Worm (Caenorhabditis elegans) whole organism, L4 larva: ENCODE measurements around the gene F43G6.17.

ENCODE experiments used
- F10B5.3 ChIP-seq: sonication (generic microtip); optimal IDR thresholded peaks from 2 replicates; lab custom pipeline; 2016; ENCODE audit warnings: mild to moderate bottlenecking, missing genetic modification characterization, missing compliant biosample characterization
- R02D3.7 ChIP-seq: fragments of 150-350 bp; sonication (generic microtip); optimal IDR thresholded peaks from 3 replicates; lab custom pipeline; 2014; ENCODE audit warnings: missing biosample characterization, missing genetic modification characterization
- T26A8.4 ChIP-seq: fragments of 200-800 bp; sonication (Bioruptor generic); IDR thresholded peaks from 2 replicates; pipeline ENCODE4 v1.3.6; 2022; ENCODE audit warnings: missing genetic modification characterization, missing compliant biosample characterization
- Y48G9A.11 ChIP-seq: fragments of 200-800 bp; sonication (Bioruptor generic); IDR thresholded peaks from 2 replicates; pipeline ENCODE4 v1.3.6; 2022; ENCODE audit warnings: missing genetic modification reagents, missing genetic modification characterization, missing compliant biosample characterization
- Y75B8A.6 ChIP-seq: fragments of 200-800 bp; sonication (Bioruptor generic); IDR thresholded peaks from 2 replicates; pipeline ENCODE4 v1.3.6; 2022; ENCODE audit warnings: missing genetic modification reagents, missing genetic modification characterization, missing compliant biosample characterization
- aha-1 ChIP-seq: fragments of 150-350 bp; peaks from one replicate; lab custom pipeline; 2014; ENCODE audit warnings: missing biosample characterization, missing genetic modification characterization
- ama-1 ChIP-seq: fragments of 150-350 bp; optimal IDR thresholded peaks from 2 replicates; lab custom pipeline; 2014; ENCODE audit warnings: inconsistent platforms, mixed read lengths
- ceh-44 ChIP-seq: fragments of 200-800 bp; sonication (Bioruptor generic); IDR thresholded peaks from 2 replicates; pipeline ENCODE4 v1.3.6; 2022; ENCODE audit warnings: missing genetic modification reagents, missing genetic modification characterization, missing compliant biosample characterization
- ceh-62 ChIP-seq: sonication (generic microtip); optimal IDR thresholded peaks from 2 replicates; lab custom pipeline; 2017; ENCODE audit warnings: missing biosample characterization, missing genetic modification characterization
- ceh-82 ChIP-seq: sonication (generic microtip); optimal IDR thresholded peaks from 2 replicates; lab custom pipeline; 2017; ENCODE audit warnings: missing biosample characterization, missing genetic modification characterization
- daf-16 ChIP-seq, 3 experiments: sonication (generic microtip); optimal IDR thresholded peaks; 2 replicates each; lab custom pipeline; 2016 to 2017; ENCODE audit warnings: missing genetic modification characterization in 3 of 3, missing genetic modification reagents in 3 of 3, mild to moderate bottlenecking in 2 of 3, missing compliant biosample characterization in 2 of 3, missing biosample characterization in 1 of 3, moderate library complexity in 1 of 3
- daf-19 ChIP-seq: fragments of 200-800 bp; sonication (Bioruptor generic); conservative IDR thresholded peaks from 2 replicates; pipeline ENCODE4 v1.3.6; 2022; ENCODE audit warnings: missing genetic modification characterization, missing compliant biosample characterization
- daf-8 ChIP-seq: fragments of 200-800 bp; sonication (Bioruptor generic); IDR thresholded peaks from 2 replicates; pipeline ENCODE4 v1.3.6; 2022; ENCODE audit warnings: missing genetic modification characterization, missing compliant biosample characterization
- dmd-6 ChIP-seq: fragments of 200-800 bp; sonication (Bioruptor generic); IDR thresholded peaks from 2 replicates; pipeline ENCODE4 v1.3.6; 2022; ENCODE audit warnings: missing genetic modification reagents, missing genetic modification characterization, missing compliant biosample characterization
- dpl-1 ChIP-seq: fragments of 150-350 bp; optimal IDR thresholded peaks from 2 replicates; lab custom pipeline; 2014; ENCODE audit warnings: missing biosample characterization, missing genetic modification reagents, missing genetic modification characterization
- duxl-1 ChIP-seq: sonication (generic microtip); optimal IDR thresholded peaks from 2 replicates; lab custom pipeline; 2016; ENCODE audit warnings: mild to moderate bottlenecking, missing genetic modification characterization, moderate library complexity, missing compliant biosample characterization; ENCODE audit not compliant: poor library complexity
- egl-27 ChIP-seq: sonication (generic microtip); optimal IDR thresholded peaks from 3 replicates; lab custom pipeline; 2017; ENCODE audit warnings: missing biosample characterization, missing genetic modification reagents, missing genetic modification characterization
- egl-43 ChIP-seq: fragments of 200-800 bp; sonication (Bioruptor generic); IDR thresholded peaks from 2 replicates; pipeline ENCODE4 v1.3.6; 2022; ENCODE audit warnings: missing genetic modification reagents, missing genetic modification characterization, missing compliant biosample characterization
- hlh-30 ChIP-seq: sonication (generic microtip); optimal IDR thresholded peaks from 2 replicates; lab custom pipeline; 2017; ENCODE audit warnings: antibody characterized with exemption, mild to moderate bottlenecking, missing genetic modification characterization, missing compliant biosample characterization; ENCODE audit not compliant: insufficient read depth
- lim-7 ChIP-seq: fragments of 200-800 bp; sonication (Bioruptor generic); IDR thresholded peaks from 2 replicates; pipeline ENCODE4 v1.3.6; 2022; ENCODE audit warnings: missing genetic modification characterization, missing compliant biosample characterization
- lin-1 ChIP-seq: fragments of 200-800 bp; sonication (Bioruptor generic); IDR thresholded peaks from 2 replicates; pipeline ENCODE4 v1.3.6; 2022; ENCODE audit warnings: missing genetic modification reagents, missing genetic modification characterization, missing compliant biosample characterization
- lin-13 ChIP-seq: fragments of 150-350 bp; optimal IDR thresholded peaks from 2 replicates; lab custom pipeline; 2014; ENCODE audit warnings: missing biosample characterization, missing genetic modification reagents, missing genetic modification characterization
- lin-38 ChIP-seq: fragments of 200-800 bp; sonication (Bioruptor generic); IDR thresholded peaks from 2 replicates; pipeline ENCODE4 v1.3.6; 2022; ENCODE audit warnings: missing genetic modification reagents, missing genetic modification characterization, missing compliant biosample characterization
- lin-39 ChIP-seq: fragments of 150-350 bp; optimal IDR thresholded peaks from 2 replicates; lab custom pipeline; 2014; ENCODE audit warnings: missing biosample characterization, missing genetic modification reagents, missing genetic modification characterization
- lir-3 ChIP-seq: sonication (generic microtip); optimal IDR thresholded peaks from 2 replicates; lab custom pipeline; 2016; ENCODE audit warnings: mild to moderate bottlenecking, missing genetic modification characterization, missing compliant biosample characterization
- mdl-1 ChIP-seq, 2 experiments: fragments of 150-350 bp in 1 of 2; sonication (generic microtip) in 1 of 2; optimal IDR thresholded peaks; 2 replicates each; lab custom pipeline; 2014 to 2017; ENCODE audit warnings: missing biosample characterization in 2 of 2, missing genetic modification characterization in 2 of 2
- mdt-29 ChIP-seq: fragments of 200-800 bp; sonication (Bioruptor generic); IDR thresholded peaks from 2 replicates; pipeline ENCODE4 v1.3.6; 2022; ENCODE audit warnings: missing genetic modification reagents, missing genetic modification characterization, missing compliant biosample characterization
- mxl-2 ChIP-seq: fragments of 200-800 bp; sonication (Bioruptor generic); conservative IDR thresholded peaks from 2 replicates; pipeline ENCODE4 v1.3.6; 2022; ENCODE audit warnings: missing genetic modification reagents, missing genetic modification characterization, missing compliant biosample characterization
- nhr-102 ChIP-seq: sonication (generic microtip); optimal IDR thresholded peaks from 2 replicates; lab custom pipeline; 2016; ENCODE audit warnings: mild to moderate bottlenecking, missing genetic modification characterization, moderate library complexity, missing compliant biosample characterization
- nhr-237 ChIP-seq: sonication (generic microtip); optimal IDR thresholded peaks from 2 replicates; lab custom pipeline; 2017; ENCODE audit warnings: missing biosample characterization, missing genetic modification characterization
- nhr-41 ChIP-seq: fragments of 200-800 bp; sonication (Bioruptor generic); IDR thresholded peaks from 2 replicates; pipeline ENCODE4 v1.3.6; 2022; ENCODE audit warnings: missing genetic modification reagents, missing genetic modification characterization, missing compliant biosample characterization
- nhr-48 ChIP-seq: sonication (generic microtip); optimal IDR thresholded peaks from 2 replicates; lab custom pipeline; 2016; ENCODE audit warnings: mild to moderate bottlenecking, missing genetic modification characterization, missing compliant biosample characterization
- rbr-2 ChIP-seq: sonication (generic microtip); optimal IDR thresholded peaks from 2 replicates; lab custom pipeline; 2016; ENCODE audit warnings: missing genotype, missing genetic modification characterization, missing compliant biosample characterization
- saeg-2 ChIP-seq: fragments of 200-800 bp; sonication (Bioruptor generic); IDR thresholded peaks from 2 replicates; pipeline ENCODE4 v1.3.6; 2022; ENCODE audit warnings: missing genetic modification reagents, missing genetic modification characterization, missing compliant biosample characterization
- set-16 ChIP-seq: fragments of 200-800 bp; sonication (Bioruptor generic); IDR thresholded peaks from 2 replicates; pipeline ENCODE4 v1.3.6; 2022; ENCODE audit warnings: missing genetic modification reagents, missing genetic modification characterization, missing compliant biosample characterization
- skn-1 ChIP-seq: fragments of 150-350 bp; optimal IDR thresholded peaks from 2 replicates; lab custom pipeline; 2014; ENCODE audit warnings: missing biosample characterization, missing genetic modification characterization
- snpc-4 ChIP-seq: fragments of 150-350 bp; optimal IDR thresholded peaks from 2 replicates; lab custom pipeline; 2014; ENCODE audit warnings: missing biosample characterization, missing genetic modification characterization
- spr-3 ChIP-seq: fragments of 200-800 bp; sonication (Bioruptor generic); optimal IDR thresholded peaks from 2 replicates; lab custom pipeline; 2018; ENCODE audit warnings: mild to moderate bottlenecking, missing genetic modification characterization, missing compliant biosample characterization
- tag-97 ChIP-seq: fragments of 200-800 bp; sonication (Bioruptor generic); IDR thresholded peaks from 2 replicates; pipeline ENCODE4 v1.3.6; 2022; ENCODE audit warnings: missing genetic modification characterization, missing compliant biosample characterization
- unc-39 ChIP-seq: sonication (generic microtip); optimal IDR thresholded peaks from 2 replicates; lab custom pipeline; 2017; ENCODE audit warnings: missing biosample characterization, missing genetic modification characterization
- unc-62 ChIP-seq, 3 experiments: fragments of 150-350 bp in 1 of 3; sonication (generic microtip); optimal IDR thresholded peaks in 2 of 3; peaks in 1 of 3; 1 replicate in 1 of 3; 2 replicates in 2 of 3; lab custom pipeline; 2014 to 2017; ENCODE audit warnings: missing biosample characterization in 3 of 3, missing genetic modification characterization in 3 of 3, missing genetic modification reagents in 3 of 3, missing genotype in 1 of 3
- zag-1 ChIP-seq: fragments of 150-350 bp; optimal IDR thresholded peaks from 2 replicates; lab custom pipeline; 2014; ENCODE audit warnings: missing biosample characterization, missing genetic modification characterization
- zip-11 ChIP-seq: fragments of 200-800 bp; sonication (Bioruptor generic); IDR thresholded peaks from 2 replicates; pipeline ENCODE4 v1.3.6; 2022; ENCODE audit warnings: missing genetic modification characterization, missing compliant biosample characterization
- zip-2 ChIP-seq: fragments of 150-350 bp; optimal IDR thresholded peaks from 2 replicates; lab custom pipeline; 2014; ENCODE audit warnings: missing biosample characterization, missing genetic modification characterization

The F43G6.17 gene

ce11 chrII:11808979-11809378, 6.4 kb downstream of the F43G6.17 start, which contains the start of gene F43G6.10:
Gene F43G6.10 (plus strand): TSS chrII:11809349.
- TF ChIP-seq unc-39 (tag; lab: Kevin White, UChicago) (no peak), lir-3 (tag; lab: Kevin White, UChicago) (no peak), lin-39 (tag; lab: Kevin White, UChicago) (no peak), mdl-1 (tag; optimal IDR thresholded peaks at IDR 0.05; lab: Kevin White, UChicago) (no peak), ceh-44 (GFP tag; lab: Robert Waterston, UW) (no peak), mdt-29 (GFP tag; lab: Robert Waterston, UW) (no peak), F10B5.3 (tag; lab: Kevin White, UChicago) (no peak), tag-97 (GFP tag; lab: Robert Waterston, UW) (no peak), set-16 (GFP tag; lab: Robert Waterston, UW) (no peak), egl-43 (no peak)
- TF ChIP-seq, all 104 proteins: peak for 0

- no peak for TF ChIP-seq T26A8.4 (GFP tag; lab: Robert Waterston, UW)
- no peak for TF ChIP-seq Y48G9A.11 (GFP tag; lab: Robert Waterston, UW)
- TF ChIP-seq lim-7 (GFP tag; lab: Robert Waterston, UW) = no peak
- no peak for TF ChIP-seq daf-8
- TF ChIP-seq skn-1 (tag; lab: Kevin White, UChicago) = no peak
- TF ChIP-seq ama-1 = no peak
- TF ChIP-seq duxl-1 (tag; lab: Kevin White, UChicago) = no peak
- no peak for TF ChIP-seq lin-13 (GFP tag; lab: Kevin White, UChicago)
- no peak for TF ChIP-seq dpl-1
- no peak for TF ChIP-seq lin-39 (tag; lab: Kevin White, UChicago)
Measured at ce11 chrII:11810436-11810835, 7.9 kb downstream of the F43G6.17 start, which contains the start of gene F43G6.7. Gene F43G6.7 (plus strand): TSS chrII:11810790.

ce11 chrII:11811241-11811640, 8.7 kb downstream of the F43G6.17 start:
- peak; percentile 71 for TF ChIP-seq set-16 (GFP tag; lab: Robert Waterston, UW)
- no peak for TF ChIP-seq dpl-1

ce11 chrII:11813895-11814369, 11.4 kb downstream of the F43G6.17 start, which contains the start of gene F43G6.8:
Gene F43G6.8 (minus strand): TSS chrII:11814092.
- TF ChIP-seq unc-62 (GFP tag; optimal IDR thresholded peaks at IDR 0.05 in 1 of 2; lab: Kevin White, UChicago) = no peak
- TF ChIP-seq unc-62 (tag; optimal IDR thresholded peaks at IDR 0.05; lab: Kevin White, UChicago) = no peak
- no peak; the same call in 1 of the 2 replicates for TF ChIP-seq set-16 (GFP tag; lab: Robert Waterston, UW)
- TF ChIP-seq lin-38 (GFP tag; lab: Robert Waterston, UW) = no peak
- TF ChIP-seq lin-1 (GFP tag; lab: Robert Waterston, UW) = no peak
- peak; percentile 95 for TF ChIP-seq hlh-30 (tag; lab: Kevin White, UChicago)
- TF ChIP-seq spr-3 (GFP tag; lab: Kevin White, UChicago) = no peak
- no peak for TF ChIP-seq zip-11 (GFP tag; lab: Robert Waterston, UW)
- TF ChIP-seq ceh-82 (tag; lab: Kevin White, UChicago) = no peak
- TF ChIP-seq nhr-237 = no peak
- TF ChIP-seq aha-1 = peak; percentile 75
- no peak for TF ChIP-seq zag-1 (tag; lab: Kevin White, UChicago)
- peak; percentile 24 for TF ChIP-seq dpl-1
- no peak for TF ChIP-seq egl-27
- no peak for TF ChIP-seq daf-8
- TF ChIP-seq mxl-2 (GFP tag; lab: Robert Waterston, UW) = no peak
- no peak for TF ChIP-seq zip-2 (tag; lab: Kevin White, UChicago)
- TF ChIP-seq F10B5.3 (tag; lab: Kevin White, UChicago) = no peak
- no peak for TF ChIP-seq nhr-102 (tag; lab: Kevin White, UChicago)
- TF ChIP-seq rbr-2 (tag; lab: Kevin White, UChicago) = no peak
- no peak for TF ChIP-seq R02D3.7
- TF ChIP-seq Y75B8A.6 (GFP tag; lab: Robert Waterston, UW) = no peak
- TF ChIP-seq snpc-4 (tag; lab: Kevin White, UChicago) = no peak
- no peak for TF ChIP-seq daf-19 (GFP tag; lab: Robert Waterston, UW)
- TF ChIP-seq lin-13 (GFP tag; lab: Kevin White, UChicago) = no peak
- TF ChIP-seq nhr-41 (GFP tag; lab: Robert Waterston, UW) = no peak
- TF ChIP-seq Y48G9A.11 (GFP tag; lab: Robert Waterston, UW) = no peak
- TF ChIP-seq daf-16 (GFP tag; optimal IDR thresholded peaks at IDR 0.05; lab: Kevin White, UChicago) = no peak
- peak; percentile 2 for TF ChIP-seq daf-16 (tag; optimal IDR thresholded peaks at IDR 0.05; lab: Kevin White, UChicago)
- TF ChIP-seq lin-39 (tag; lab: Kevin White, UChicago) = no peak
- TF ChIP-seq mdl-1 (tag; optimal IDR thresholded peaks at IDR 0.05; lab: Kevin White, UChicago) = peak in 1 of 2 experiments; percentile 74
- TF ChIP-seq ceh-62 (tag; lab: Kevin White, UChicago) = no peak
- TF ChIP-seq lir-3 (tag; lab: Kevin White, UChicago) = no peak
- no peak for TF ChIP-seq dmd-6 (GFP tag; lab: Robert Waterston, UW)
- TF ChIP-seq nhr-48 (tag; lab: Kevin White, UChicago) = no peak
- TF ChIP-seq saeg-2 (GFP tag; lab: Robert Waterston, UW) = no peak
